Worm (Caenorhabditis elegans) whole organism, late embryonic: ENCODE data around the gene pfn-3.

Experiments
- F13H6.1 ChIP-seq: sonication (generic microtip); optimal IDR thresholded peaks from 2 replicates; lab custom pipeline; 2016; ENCODE audit warnings: missing genetic modification characterization, missing compliant biosample characterization
- ceh-14 ChIP-seq: sonication (generic microtip); optimal IDR thresholded peaks from 2 replicates; lab custom pipeline; 2016; ENCODE audit warnings: missing genotype, missing genetic modification characterization, missing compliant biosample characterization
- ceh-18 ChIP-seq: sonication (generic microtip); optimal IDR thresholded peaks from 2 replicates; lab custom pipeline; 2016; ENCODE audit warnings: missing genetic modification characterization, missing compliant biosample characterization
- ceh-2 ChIP-seq: sonication (generic microtip); optimal IDR thresholded peaks from 2 replicates; lab custom pipeline; 2016; ENCODE audit warnings: missing genotype, missing genetic modification characterization, missing compliant biosample characterization
- ceh-24 ChIP-seq: sonication (generic microtip); optimal IDR thresholded peaks from 2 replicates; lab custom pipeline; 2016; ENCODE audit warnings: mild to moderate bottlenecking, missing genetic modification characterization, missing compliant biosample characterization
- ceh-31 ChIP-seq: sonication (generic microtip); optimal IDR thresholded peaks from 2 replicates; lab custom pipeline; 2016; ENCODE audit warnings: missing genetic modification characterization, missing compliant biosample characterization
- ceh-34 ChIP-seq: sonication (generic microtip); optimal IDR thresholded peaks from 2 replicates; lab custom pipeline; 2016; ENCODE audit warnings: mild to moderate bottlenecking, missing genetic modification characterization, missing compliant biosample characterization
- ceh-6 ChIP-seq: fragments of 200-800 bp; sonication (Bioruptor generic); optimal IDR thresholded peaks from 2 replicates; lab custom pipeline; 2018; ENCODE audit warnings: mild to moderate bottlenecking, missing genetic modification characterization, missing compliant biosample characterization
- dmd-4 ChIP-seq: sonication (generic microtip); optimal IDR thresholded peaks from 2 replicates; lab custom pipeline; 2016; ENCODE audit warnings: borderline replicate concordance, missing genetic modification characterization, missing compliant biosample characterization
- fax-1 ChIP-seq: sonication (generic microtip); optimal IDR thresholded peaks from 2 replicates; lab custom pipeline; 2016; ENCODE audit warnings: missing genotype, missing genetic modification characterization, missing compliant biosample characterization
- gmeb-2 ChIP-seq: sonication (generic microtip); optimal IDR thresholded peaks from 2 replicates; lab custom pipeline; 2016; ENCODE audit warnings: missing genetic modification characterization, inconsistent platforms, missing compliant biosample characterization
- hlh-13 ChIP-seq: fragments of 200-800 bp; sonication (Bioruptor generic); optimal IDR thresholded peaks from 2 replicates; lab custom pipeline; 2018; ENCODE audit warnings: mild to moderate bottlenecking, missing genetic modification characterization, missing compliant biosample characterization
- hlh-15 ChIP-seq: sonication (generic microtip); optimal IDR thresholded peaks from 2 replicates; lab custom pipeline; 2016; ENCODE audit warnings: missing genetic modification characterization, missing compliant biosample characterization
- hlh-8 ChIP-seq: sonication (generic microtip); optimal IDR thresholded peaks from 2 replicates; lab custom pipeline; 2016; ENCODE audit warnings: missing genotype, missing genetic modification characterization, missing compliant biosample characterization
- lim-6 ChIP-seq: sonication (generic microtip); optimal IDR thresholded peaks from 2 replicates; lab custom pipeline; 2016; ENCODE audit warnings: missing genetic modification characterization, missing compliant biosample characterization
- lin-11 ChIP-seq: fragments of 200-800 bp; sonication (Bioruptor generic); optimal IDR thresholded peaks from 2 replicates; lab custom pipeline; 2018; ENCODE audit warnings: mild to moderate bottlenecking, missing genetic modification characterization, missing compliant biosample characterization
- nfya-1 ChIP-seq: sonication (generic microtip); optimal IDR thresholded peaks from 2 replicates; lab custom pipeline; 2017; ENCODE audit warnings: missing genetic modification characterization, mild to moderate bottlenecking, missing compliant biosample characterization, antibody characterized with exemption, moderate library complexity
- pag-3 ChIP-seq: sonication (generic microtip); optimal IDR thresholded peaks from 2 replicates; lab custom pipeline; 2016; ENCODE audit warnings: missing compliant biosample characterization, missing genetic modification characterization, borderline replicate concordance
- ref-2 ChIP-seq: sonication (generic microtip); optimal IDR thresholded peaks from 2 replicates; lab custom pipeline; 2016; ENCODE audit warnings: missing genetic modification characterization, missing compliant biosample characterization
- rnt-1 ChIP-seq: sonication (generic microtip); optimal IDR thresholded peaks from 2 replicates; lab custom pipeline; 2016; ENCODE audit warnings: missing genetic modification characterization, missing compliant biosample characterization
- sdc-2 ChIP-seq: sonication (generic microtip); optimal IDR thresholded peaks from 2 replicates; lab custom pipeline; 2016; ENCODE audit warnings: missing genotype, missing genetic modification characterization, missing compliant biosample characterization
- syd-9 ChIP-seq: sonication (generic microtip); optimal IDR thresholded peaks from 2 replicates; lab custom pipeline; 2016; ENCODE audit warnings: mild to moderate bottlenecking, missing genetic modification characterization, moderate library complexity, missing compliant biosample characterization
- unc-3 ChIP-seq, 2 experiments: fragments of 200-800 bp in 1 of 2; sonication (Bioruptor generic) in 1 of 2; sonication (generic microtip) in 1 of 2; conservative IDR thresholded peaks in 1 of 2; optimal IDR thresholded peaks in 1 of 2; 2 replicates each; pipeline versions ENCODE4 v1.3.6 to Lab custom; 2016 to 2022; ENCODE audit warnings: missing compliant biosample characterization in 2 of 2, missing genetic modification characterization in 2 of 2, missing genetic modification reagents in 1 of 2
- unc-42 ChIP-seq: sonication (generic microtip); optimal IDR thresholded peaks from 2 replicates; lab custom pipeline; 2016; ENCODE audit warnings: missing genotype, missing genetic modification characterization, missing compliant biosample characterization
- unc-55 ChIP-seq: sonication (generic microtip); optimal IDR thresholded peaks from 2 replicates; lab custom pipeline; 2017; ENCODE audit warnings: missing biosample characterization, missing genetic modification reagents, missing genetic modification characterization

The pfn-3 gene

DNA sequence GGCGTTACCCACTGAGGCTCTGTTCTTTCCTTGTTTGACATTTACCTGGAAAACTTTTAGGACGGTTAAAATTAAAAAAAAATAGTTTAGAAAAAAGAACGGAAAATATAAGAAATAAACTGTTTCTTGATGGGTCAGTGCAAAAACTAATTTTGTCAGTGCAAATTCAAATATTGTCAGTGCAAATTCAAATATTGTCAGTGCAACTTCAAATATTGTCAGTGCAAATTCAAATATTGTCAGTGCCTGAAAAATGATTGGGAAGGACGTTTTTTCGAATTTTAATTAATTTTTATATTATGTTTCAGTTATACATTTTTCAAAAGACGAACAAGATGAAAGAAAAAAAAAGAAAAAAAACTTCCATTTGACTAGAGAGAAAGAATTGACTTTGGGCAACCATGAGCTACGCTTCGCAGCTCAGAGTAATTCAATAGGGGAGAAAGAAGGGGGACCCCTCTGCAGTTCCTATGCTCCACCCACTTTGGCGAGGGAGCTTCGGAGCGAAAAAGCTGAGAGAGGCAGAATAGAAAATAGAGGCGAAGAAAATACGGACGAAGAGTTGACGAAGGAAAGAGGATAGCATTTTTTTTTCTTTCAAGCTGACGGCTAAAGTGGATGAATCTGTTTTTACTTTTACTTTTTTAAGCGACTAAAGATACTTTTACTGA is 17.9 kb downstream of the pfn-3 start, which contains the start of gene unc-1:
Gene unc-1 (minus strand): TSS at position 51 of the 671 bp plus-strand sequence.
- TF ChIP-seq hlh-15 (tag; lab: Kevin White, UChicago) (no peak), ceh-31 (tag; lab: Kevin White, UChicago) (peak; percentile 43), unc-42 (tag; lab: Kevin White, UChicago) (peak; percentile 94), ceh-14 (tag; lab: Kevin White, UChicago) (peak; percentile 20), ref-2 (tag; lab: Kevin White, UChicago) (peak; percentile 14)

DNA sequence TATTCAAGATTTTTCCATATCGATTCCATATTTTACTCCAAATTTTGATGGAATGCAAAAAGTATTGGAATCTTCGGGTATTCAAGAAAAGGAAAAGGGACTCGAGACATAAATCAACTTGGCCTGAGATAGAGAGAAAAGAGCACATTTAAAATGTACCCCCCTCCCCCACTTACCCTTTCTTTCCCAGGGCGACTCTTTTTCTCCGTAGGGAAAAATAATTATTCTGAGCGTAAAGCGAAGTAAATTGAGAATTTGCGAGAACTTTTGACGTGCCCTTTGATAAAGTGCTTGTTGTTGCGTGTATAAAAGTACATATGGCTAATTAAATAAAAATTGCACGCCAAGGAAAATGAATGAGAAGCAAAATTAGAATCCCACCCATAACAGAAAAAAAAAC is 19.7 kb downstream of the pfn-3 start:
- TF ChIP-seq ceh-2, result no peak
- TF ChIP-seq ceh-14 (tag; lab: Kevin White, UChicago), result peak; percentile 64
- no peak for TF ChIP-seq dmd-4 (tag; lab: Kevin White, UChicago)
- TF ChIP-seq ref-2 (tag; lab: Kevin White, UChicago), result no peak
- no peak for TF ChIP-seq ceh-6
- no peak for TF ChIP-seq ceh-24 (tag; lab: Kevin White, UChicago)
- TF ChIP-seq syd-9 (tag; lab: Kevin White, UChicago), result no peak
- TF ChIP-seq unc-55, result peak; percentile 15
- TF ChIP-seq unc-42 (tag; lab: Kevin White, UChicago), result peak; percentile 55
- no peak for TF ChIP-seq fax-1 (tag; lab: Kevin White, UChicago)
- TF ChIP-seq, all 69 proteins: peak for 3

DNA sequence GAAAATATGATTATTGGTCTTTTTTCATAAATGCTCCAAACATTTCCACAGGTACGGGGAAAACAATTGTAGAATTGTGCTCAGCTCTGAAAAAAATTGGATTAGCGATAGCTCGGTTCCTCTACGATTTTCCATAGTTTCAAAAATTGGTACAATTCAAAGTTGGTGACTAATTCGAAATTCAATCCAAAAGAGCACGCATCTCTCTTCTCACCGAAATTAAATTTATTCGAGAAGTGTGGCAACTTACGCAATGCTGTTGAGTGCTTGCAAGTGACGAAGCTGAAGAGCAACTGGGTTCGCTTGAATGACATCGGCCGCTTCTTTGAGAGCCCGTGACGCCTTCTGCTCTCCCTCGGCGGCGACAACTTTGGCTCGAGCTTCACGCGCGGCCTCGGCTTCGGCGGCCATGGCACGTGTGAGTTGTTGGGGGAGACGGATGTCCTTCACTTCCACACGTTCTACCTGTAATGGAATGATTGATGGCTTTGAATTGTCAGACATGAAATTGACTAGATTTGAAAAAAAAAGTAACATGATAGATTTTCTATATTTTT is 22.6 kb downstream of the pfn-3 start:
- TF ChIP-seq ceh-31 (tag; lab: Kevin White, UChicago) (peak; percentile 27), lim-6 (tag; lab: Kevin White, UChicago) (peak; percentile 31), unc-3 (GFP tag; conservative IDR thresholded peaks at IDR 0.05; lab: Robert Waterston, UW) (no peak), unc-3 (tag; optimal IDR thresholded peaks at IDR 0.05; lab: Kevin White, UChicago) (no peak), hlh-13 (GFP tag; lab: Kevin White, UChicago) (no peak), unc-42 (tag; lab: Kevin White, UChicago) (peak; percentile 90), rnt-1 (tag; lab: Kevin White, UChicago) (no peak), F13H6.1 (tag; lab: Kevin White, UChicago) (no peak), lin-11 (tag; lab: Kevin White, UChicago) (no peak)

- no peak for TF ChIP-seq gmeb-2 (tag; lab: Kevin White, UChicago)
- no peak for TF ChIP-seq pag-3 (tag; lab: Kevin White, UChicago)
- TF ChIP-seq ceh-24 (tag; lab: Kevin White, UChicago), result no peak
- peak; percentile 89 for TF ChIP-seq unc-55
- no peak for TF ChIP-seq ceh-34 (tag; lab: Kevin White, UChicago)
Observed at ce11 chrX:1053929-1054328, 26.5 kb downstream of the pfn-3 start, which contains the start of gene ncs-3. TSS of gene ncs-3 (plus strand) at chrX:1054081.

- peak; percentile 34 for TF ChIP-seq hlh-8 (tag; lab: Kevin White, UChicago)
- TF ChIP-seq ceh-6, result no peak
- TF ChIP-seq, all 69 proteins: peak for 1
Observed at ce11 chrX:1052960-1053359, 27.5 kb downstream of the pfn-3 start.

DNA sequence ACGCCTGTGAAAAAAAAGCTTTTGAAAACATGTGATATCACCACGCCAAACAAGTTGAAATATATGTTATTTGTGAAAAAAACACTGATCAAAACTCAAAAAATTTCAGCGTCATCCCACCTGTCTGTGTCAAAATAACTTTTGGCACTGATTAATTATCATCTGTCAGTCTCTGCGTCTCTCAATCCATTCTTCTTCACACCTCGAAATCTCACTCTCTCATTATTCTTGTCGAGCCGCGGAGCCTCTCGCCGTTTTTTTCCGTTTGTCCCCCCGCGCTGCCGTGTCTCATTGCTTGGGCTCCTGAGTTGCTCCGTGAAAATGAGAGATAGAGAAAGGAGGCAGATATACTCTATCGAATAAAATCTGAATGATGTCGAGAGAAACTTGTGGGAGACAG is 29.4 kb downstream of the pfn-3 start:
- peak; percentile 44 for TF ChIP-seq rnt-1 (tag; lab: Kevin White, UChicago)
- peak; percentile 3 for TF ChIP-seq nfya-1 (tag; lab: Kevin White, UChicago)
- TF ChIP-seq lim-6 (tag; lab: Kevin White, UChicago), result peak; percentile 14
- TF ChIP-seq unc-42 (tag; lab: Kevin White, UChicago), result peak; percentile 29
- peak; percentile 67 for TF ChIP-seq unc-55
- TF ChIP-seq ceh-18 (tag; lab: Kevin White, UChicago), result peak; percentile 51
- TF ChIP-seq sdc-2 (tag; lab: Kevin White, UChicago), result peak; percentile 18
- no peak for TF ChIP-seq ref-2 (tag; lab: Kevin White, UChicago)
- no peak for TF ChIP-seq pag-3 (tag; lab: Kevin White, UChicago)
